Fruit fly (Drosophila melanogaster) whole organism, wandering third instar larva: Measurements from ENCODE around the gene nop5.
A peak's percentile ranks its signal among the peaks of the same experiment; 100 is the strongest.

Experiments used
- Abd-B ChIP-seq: fragments of >200 bp; optimal IDR thresholded peaks from 2 replicates; lab custom pipeline; 2017; ENCODE audit warnings: missing biosample characterization, missing genetic modification characterization
- CrebA ChIP-seq: fragments of 200-800 bp; sonication (Bioruptor generic); optimal IDR thresholded peaks from 2 replicates; lab custom pipeline; 2016; ENCODE audit warnings: missing biosample characterization, mild to moderate bottlenecking, missing genetic modification characterization, borderline replicate concordance
- Dfd ChIP-seq: fragments of >200 bp; optimal IDR thresholded peaks from 2 replicates; lab custom pipeline; 2017; ENCODE audit warnings: missing biosample characterization, missing genetic modification characterization
- Dif ChIP-seq: fragments of 200-275, 200-300 bp; sonication (Bioruptor generic); optimal IDR thresholded peaks from 2 replicates; lab custom pipeline; 2018; ENCODE audit warnings: missing biosample characterization, missing genetic modification characterization; ENCODE audit not compliant: partially characterized antibody
- Hr78 ChIP-seq: fragments of >200 bp; optimal IDR thresholded peaks from 2 replicates; lab custom pipeline; 2017; ENCODE audit warnings: missing biosample characterization, missing genetic modification characterization
- Hr83 ChIP-seq: fragments of 200-300 bp; sonication (Bioruptor generic); optimal IDR thresholded peaks from 2 replicates; lab custom pipeline; 2016; ENCODE audit warnings: missing biosample characterization, mild to moderate bottlenecking, missing genetic modification characterization, moderate library complexity; ENCODE audit not compliant: poor library complexity, severe bottlenecking
- Jra ChIP-seq: sonication (Bioruptor generic); optimal IDR thresholded peaks from 2 replicates; lab custom pipeline; 2016; ENCODE audit warnings: missing biosample characterization, missing genetic modification characterization
- Mio ChIP-seq: sonication (Bioruptor generic); optimal IDR thresholded peaks from 2 replicates; lab custom pipeline; 2016; ENCODE audit warnings: missing biosample characterization, missing genetic modification characterization
- Myc ChIP-seq: fragments of >200 bp; optimal IDR thresholded peaks from 2 replicates; lab custom pipeline; 2017
- N ChIP-seq: fragments of >200 bp; optimal IDR thresholded peaks from 2 replicates; lab custom pipeline; 2018; ENCODE audit warnings: missing biosample characterization, missing external identifiers, missing genetic modification characterization
- OdsH ChIP-seq: fragments of 200-800 bp; sonication (Bioruptor generic); optimal IDR thresholded peaks from 2 replicates; lab custom pipeline; 2016; ENCODE audit warnings: missing biosample characterization, mild to moderate bottlenecking, missing genetic modification characterization
- Rel ChIP-seq, 2 experiments: fragments of 200-800 bp; sonication (Bioruptor generic) in 1 of 2; optimal IDR thresholded peaks; 2 replicates in 1 of 2; 3 replicates in 1 of 2; lab custom pipeline; 2016 to 2019; ENCODE audit warnings: mild to moderate bottlenecking in 2 of 2, missing biosample characterization in 2 of 2, missing genetic modification characterization in 2 of 2, moderate library complexity in 1 of 2
- Sp1 ChIP-seq: fragments of 200-800 bp; sonication (Bioruptor generic); optimal IDR thresholded peaks from 3 replicates; lab custom pipeline; 2019; ENCODE audit warnings: missing biosample characterization, mild to moderate bottlenecking, missing genetic modification characterization, moderate library complexity
- Vsx2 ChIP-seq: fragments of 200-300, 225-300 bp; sonication (Bioruptor generic); optimal IDR thresholded peaks from 2 replicates; lab custom pipeline; 2018; ENCODE audit warnings: missing biosample characterization, missing genetic modification characterization; ENCODE audit not compliant: partially characterized antibody
- dl ChIP-seq, 2 experiments: fragments of 175-275, 200-275 bp in 1 of 2; fragments of 200-275 bp in 1 of 2; sonication (Bioruptor generic); optimal IDR thresholded peaks; lab custom pipeline; 2018; ENCODE audit warnings: mild to moderate bottlenecking in 2 of 2, missing biosample characterization in 2 of 2, missing genetic modification characterization in 2 of 2, moderate library complexity in 2 of 2; ENCODE audit not compliant: partially characterized antibody in 2 of 2, insufficient read depth in 1 of 2
- dmrt93B ChIP-seq: fragments of 200-800 bp; sonication (Bioruptor generic); optimal IDR thresholded peaks from 2 replicates; lab custom pipeline; 2018; ENCODE audit warnings: missing biosample characterization, mild to moderate bottlenecking, missing genetic modification characterization
- ey ChIP-seq: fragments of 200-800 bp; sonication (Bioruptor generic); optimal IDR thresholded peaks from 2 replicates; lab custom pipeline; 2016; ENCODE audit warnings: missing biosample characterization, missing genetic modification characterization
- foxo ChIP-seq, 2 experiments: fragments of 200-800 bp; sonication (Bioruptor generic); optimal IDR thresholded peaks; 2 replicates in 1 of 2; 3 replicates in 1 of 2; lab custom pipeline; 2016 to 2017; ENCODE audit warnings: missing biosample characterization in 2 of 2, missing genetic modification characterization in 2 of 2
- fru ChIP-seq: fragments of 200-800 bp; sonication (Bioruptor generic); optimal IDR thresholded peaks from 3 replicates; lab custom pipeline; 2016; ENCODE audit warnings: missing biosample characterization, mild to moderate bottlenecking, missing genetic modification characterization
- h ChIP-seq: fragments of 200-800 bp; sonication (Bioruptor generic); optimal IDR thresholded peaks from 3 replicates; lab custom pipeline; 2016; ENCODE audit warnings: missing biosample characterization, mild to moderate bottlenecking, missing genetic modification characterization
- jim ChIP-seq: fragments of 175-275, 200-325 bp; sonication (Bioruptor generic); optimal IDR thresholded peaks from 2 replicates; lab custom pipeline; 2016; ENCODE audit warnings: missing biosample characterization, mild to moderate bottlenecking, missing genetic modification characterization
- lola ChIP-seq: fragments of >200 bp; optimal IDR thresholded peaks from 2 replicates; lab custom pipeline; 2017; ENCODE audit warnings: missing biosample characterization, missing genetic modification characterization
- pan ChIP-seq: fragments of >200 bp; optimal IDR thresholded peaks from 2 replicates; lab custom pipeline; 2017
- psq ChIP-seq: fragments of 200-800 bp; sonication (Bioruptor generic); optimal IDR thresholded peaks from 3 replicates; lab custom pipeline; 2017; ENCODE audit warnings: missing biosample characterization, mild to moderate bottlenecking, missing genetic modification characterization, moderate library complexity
- rgr ChIP-seq: fragments of 200-800 bp; sonication (Bioruptor generic); optimal IDR thresholded peaks from 3 replicates; lab custom pipeline; 2016; ENCODE audit warnings: missing biosample characterization, mild to moderate bottlenecking, missing genetic modification characterization
- sage ChIP-seq: fragments of 200-800 bp; sonication (Bioruptor generic); optimal IDR thresholded peaks from 2 replicates; lab custom pipeline; 2016; ENCODE audit warnings: missing biosample characterization, mild to moderate bottlenecking, missing genetic modification characterization
- tai ChIP-seq: sonication (Bioruptor generic); optimal IDR thresholded peaks from 2 replicates; lab custom pipeline; 2016; ENCODE audit warnings: missing biosample characterization, missing genetic modification characterization
- usp ChIP-seq: fragments of >200 bp; optimal IDR thresholded peaks from 2 replicates; lab custom pipeline; 2017; ENCODE audit warnings: missing biosample characterization, missing genetic modification characterization
- woc ChIP-seq: sonication (Bioruptor generic); optimal IDR thresholded peaks from 2 replicates; lab custom pipeline; 2016; ENCODE audit warnings: missing biosample characterization, mild to moderate bottlenecking, missing genetic modification characterization

nop5 gene

DNA sequence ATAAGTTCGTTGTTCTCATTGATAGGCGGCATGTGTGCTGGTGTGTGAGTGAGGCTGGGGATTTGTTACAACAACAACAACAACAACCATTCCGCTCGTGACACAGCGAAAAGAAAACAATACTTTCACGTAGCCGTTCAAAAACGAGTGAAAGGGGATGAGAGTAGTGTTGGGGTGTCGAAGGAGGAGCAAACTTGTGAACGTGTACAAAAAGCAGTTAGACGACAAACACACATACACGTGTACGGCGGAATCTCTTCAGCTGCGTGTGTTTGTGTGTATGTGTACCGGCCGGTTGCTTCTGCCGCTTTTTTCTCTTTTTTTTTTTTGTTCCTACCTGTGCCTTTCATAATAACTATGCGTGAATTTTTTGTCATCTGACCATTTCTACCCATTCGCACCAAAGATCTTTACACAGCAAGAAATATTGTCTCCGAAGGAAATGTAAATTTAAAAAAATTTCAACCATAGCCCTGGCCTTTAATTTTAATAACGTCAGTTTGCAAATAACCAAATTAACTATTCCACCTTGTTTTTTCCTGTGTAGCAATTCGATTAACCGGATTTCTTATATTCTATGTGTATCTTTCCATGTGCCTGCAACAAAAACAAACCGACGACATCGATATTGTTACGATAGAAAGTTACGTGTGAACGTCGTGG lies 3.7 kb upstream of the nop5 start (continued):
- TF ChIP-seq Mio (GFP tag; lab: Kevin White, UChicago) (no peak), Jra (GFP tag; lab: Kevin White, UChicago) (peak; percentile 22), Myc (lab: Kevin White, UChicago) (no peak), ey (GFP tag; lab: Kevin White, UChicago) (peak; percentile 83), N (GFP tag; lab: Kevin White, UChicago) (no peak), usp (no peak), sage (GFP tag; lab: Kevin White, UChicago) (peak; percentile 57), CrebA (GFP tag; lab: Kevin White, UChicago) (no peak), lola (GFP tag; lab: Kevin White, UChicago) (no peak), Rel (GFP tag; optimal IDR thresholded peaks at IDR 0.05; lab: Kevin White, UChicago) (peak; percentile 11), Rel (tag; optimal IDR thresholded peaks at IDR 0.05; lab: Kevin White, UChicago) (no peak), dmrt93B (GFP tag; lab: Kevin White, UChicago) (no peak), psq (peak; percentile 45), OdsH (GFP tag; lab: Kevin White, UChicago) (peak; percentile 82), Hr78 (GFP tag; lab: Kevin White, UChicago) (no peak), h (GFP tag; lab: Kevin White, UChicago) (peak; percentile 86), Dif (GFP tag; lab: Kevin White, UChicago) (peak; percentile 20)

DNA sequence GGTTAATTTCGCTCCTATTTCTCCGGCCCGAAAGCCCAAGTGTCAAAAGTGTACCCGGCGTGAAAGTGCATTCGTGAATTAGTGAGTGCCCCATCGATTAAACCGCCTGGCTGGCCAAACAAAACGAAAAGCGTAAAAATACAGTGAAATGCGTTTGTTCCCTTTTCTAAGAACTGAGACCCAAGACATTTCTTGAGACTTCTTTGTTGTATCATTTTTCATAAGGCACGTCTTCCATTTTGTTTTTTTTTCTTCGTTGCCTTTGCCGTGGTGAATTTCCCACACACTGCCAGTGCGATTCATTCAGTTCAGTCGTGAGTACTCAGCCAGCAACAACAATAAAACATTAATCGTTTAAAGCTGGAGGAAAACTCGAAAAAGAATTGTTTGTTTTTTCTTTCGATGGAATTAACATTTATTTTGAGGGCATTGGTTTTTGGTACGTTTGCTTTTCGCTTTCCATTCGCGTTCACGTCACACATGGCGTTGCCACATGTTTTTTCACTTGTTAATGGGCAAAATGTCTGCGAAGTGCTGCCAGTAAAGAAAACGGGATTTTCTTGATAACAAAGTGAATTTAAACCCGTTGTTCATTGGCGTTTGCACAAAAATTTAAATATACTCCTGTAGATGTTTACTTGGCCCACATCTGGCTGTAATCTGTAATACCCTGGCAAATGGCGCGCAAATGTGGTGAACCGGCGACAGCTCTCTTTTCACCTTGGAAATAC lies 3.0 kb upstream of the nop5 start:
- TF ChIP-seq ey (GFP tag; lab: Kevin White, UChicago) (no peak), psq (peak; percentile 88), Sp1 (peak; percentile 3), Vsx2 (no peak), pan (lab: Kevin White, UChicago) (no peak), foxo (GFP tag; optimal IDR thresholded peaks at IDR 0.05; lab: Kevin White, UChicago) (no peak), Rel (GFP tag; optimal IDR thresholded peaks at IDR 0.05; lab: Kevin White, UChicago) (no peak), Rel (tag; optimal IDR thresholded peaks at IDR 0.05; lab: Kevin White, UChicago) (peak; percentile 66), jim (GFP tag; lab: Kevin White, UChicago) (no peak), h (GFP tag; lab: Kevin White, UChicago) (peak; percentile 30), dl (GFP tag; optimal IDR thresholded peaks at IDR 0.05; lab: Kevin White, UChicago; ENCODE audit: insufficient read depth in 1 of 2, partially characterized antibody in 2 of 2) (no peak), fru (GFP tag; lab: Kevin White, UChicago) (peak; percentile 29), Abd-B (no peak), Dfd (GFP tag; lab: Kevin White, UChicago) (no peak), Myc (lab: Kevin White, UChicago) (peak; percentile 1), lola (GFP tag; lab: Kevin White, UChicago) (no peak)

DNA sequence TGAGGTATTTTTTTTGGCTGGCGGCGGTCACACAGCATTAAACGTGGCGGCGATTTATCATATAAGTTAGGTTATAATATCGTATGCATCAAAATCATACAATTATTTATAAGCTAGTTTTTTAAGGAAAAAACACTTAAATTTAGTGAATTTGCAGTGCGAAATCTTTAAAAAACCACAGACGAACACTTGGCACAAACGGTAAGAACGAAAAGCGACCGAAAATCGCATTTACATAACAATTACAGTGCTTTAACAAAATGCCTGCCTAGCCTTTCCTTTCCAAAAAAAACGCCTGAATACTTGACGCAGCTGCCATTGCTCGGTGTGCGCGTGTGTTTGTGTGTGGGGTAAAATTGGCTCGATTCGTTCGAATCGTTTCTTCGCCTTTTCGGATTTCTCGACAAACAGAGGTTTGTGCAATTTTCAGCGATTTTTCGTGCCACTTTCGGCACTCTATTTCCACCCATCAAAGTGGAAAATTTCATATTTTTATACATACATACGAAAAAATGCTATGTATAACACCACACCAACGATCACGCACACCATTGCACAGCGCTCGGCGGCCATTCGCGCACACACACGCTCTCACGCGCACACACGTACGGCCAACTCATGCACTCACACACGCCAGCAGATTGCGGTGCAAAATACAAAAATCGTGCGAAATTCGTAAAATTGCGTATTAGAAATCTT lies 2.3 kb upstream of the nop5 start, which contains the start of gene Hrb27C:
Gene Hrb27C (plus strand): TSS at position 44 of the 699 bp plus-strand sequence.
- peak; percentile 1 for TF ChIP-seq rgr (GFP tag; lab: Kevin White, UChicago)
- no peak for TF ChIP-seq Myc (lab: Kevin White, UChicago)
- no peak for TF ChIP-seq tai (GFP tag; lab: Kevin White, UChicago)
- no peak for TF ChIP-seq OdsH (GFP tag; lab: Kevin White, UChicago)
- TF ChIP-seq N (GFP tag; lab: Kevin White, UChicago), result peak; percentile 79
- TF ChIP-seq dl (GFP tag; optimal IDR thresholded peaks at IDR 0.05; lab: Kevin White, UChicago; ENCODE audit: insufficient read depth in 1 of 2, partially characterized antibody in 2 of 2), result no peak
- peak; percentile 45 for TF ChIP-seq Hr83 (GFP tag; lab: Kevin White, UChicago)
- TF ChIP-seq lola (GFP tag; lab: Kevin White, UChicago), result peak; percentile 34
- TF ChIP-seq pan (lab: Kevin White, UChicago), result no peak
- peak; percentile 6 for TF ChIP-seq woc (GFP tag; lab: Kevin White, UChicago)
- no peak for TF ChIP-seq CrebA (GFP tag; lab: Kevin White, UChicago)
- TF ChIP-seq Vsx2, result no peak
